Fruit fly (Drosophila melanogaster) whole organism, pupa: Measurements from ENCODE around the gene mRpL40.
A peak's percentile ranks its signal among the peaks of the same experiment; 100 is the strongest.

ENCODE experiments used
- CG10348 ChIP-seq: fragments of 200-800 bp; sonication (Bioruptor generic); IDR thresholded peaks from 2 replicates; pipeline ENCODE4 v1.3.6; 2022; ENCODE audit warnings: missing biosample characterization, missing genetic modification characterization
- CG12605 ChIP-seq: fragments of 200-800 bp; sonication (Bioruptor generic); IDR thresholded peaks from 2 replicates; pipeline ENCODE4 v1.3.6; 2022; ENCODE audit warnings: missing biosample characterization, missing genetic modification characterization
- CG13204 ChIP-seq: fragments of 200-800 bp; sonication (Bioruptor generic); optimal IDR thresholded peaks from 2 replicates; lab custom pipeline; 2018; ENCODE audit warnings: missing biosample characterization, mild to moderate bottlenecking, missing genetic modification characterization, moderate library complexity
- CG14655 ChIP-seq: fragments of 200-800 bp; sonication (Bioruptor generic); optimal IDR thresholded peaks from 3 replicates; lab custom pipeline; 2017; ENCODE audit warnings: mild to moderate bottlenecking, missing biosample characterization, missing genetic modification reagents, missing genetic modification characterization
- CG15710 ChIP-seq: fragments of 200-800 bp; sonication (Bioruptor generic); optimal IDR thresholded peaks from 2 replicates; lab custom pipeline; 2018; ENCODE audit warnings: missing biosample characterization, mild to moderate bottlenecking, missing genetic modification characterization, moderate library complexity
- CG17806 ChIP-seq: fragments of 200-800 bp; sonication (Bioruptor generic); optimal IDR thresholded peaks from 2 replicates; lab custom pipeline; 2018; ENCODE audit warnings: missing biosample characterization, mild to moderate bottlenecking, missing genetic modification characterization, moderate library complexity
- CG32121 ChIP-seq: fragments of 200-800 bp; sonication (Bioruptor generic); IDR thresholded peaks from 2 replicates; pipeline ENCODE4 v1.3.6; 2022; ENCODE audit warnings: missing biosample characterization, missing genetic modification characterization
- CG34367 ChIP-seq: fragments of 200-800 bp; sonication (Bioruptor generic); optimal IDR thresholded peaks from 2 replicates; lab custom pipeline; 2018; ENCODE audit warnings: missing biosample characterization, mild to moderate bottlenecking, missing genetic modification characterization
- CG4496 ChIP-seq: fragments of 200-800 bp; sonication (Bioruptor generic); IDR thresholded peaks from 3 replicates; pipeline ENCODE4 v1.3.6; 2022; ENCODE audit warnings: missing biosample characterization, missing genetic modification characterization
- CG8159 ChIP-seq: fragments of 200-800 bp; sonication (Bioruptor generic); optimal IDR thresholded peaks from 3 replicates; lab custom pipeline; 2018; ENCODE audit warnings: missing biosample characterization, mild to moderate bottlenecking, missing genetic modification characterization, moderate library complexity
- CG8301 ChIP-seq: fragments of 200-800 bp; sonication (Bioruptor generic); optimal IDR thresholded peaks from 2 replicates; lab custom pipeline; 2018; ENCODE audit warnings: missing biosample characterization, mild to moderate bottlenecking, missing genetic modification characterization
- CG9948 ChIP-seq: fragments of 200-800 bp; sonication (Bioruptor generic); optimal IDR thresholded peaks from 2 replicates; lab custom pipeline; 2018; ENCODE audit warnings: missing biosample characterization, mild to moderate bottlenecking, missing genetic modification characterization, moderate library complexity
- D1 ChIP-seq: fragments of 200-800 bp; sonication (Bioruptor generic); optimal IDR thresholded peaks from 2 replicates; lab custom pipeline; 2018; ENCODE audit warnings: missing biosample characterization, mild to moderate bottlenecking, missing genetic modification characterization, moderate library complexity
- EcR ChIP-seq: fragments of 200-800 bp; sonication (Bioruptor generic); optimal IDR thresholded peaks from 3 replicates; lab custom pipeline; 2019; ENCODE audit warnings: missing biosample characterization, missing genetic modification characterization, mild to moderate bottlenecking, moderate library complexity, missing genetic modification reagents
- Ets98B ChIP-seq: fragments of 200-800 bp; sonication (Bioruptor generic); IDR thresholded peaks from 2 replicates; pipeline ENCODE4 v1.3.6; 2022; ENCODE audit warnings: missing biosample characterization, missing genetic modification characterization
- Pif1A ChIP-seq: fragments of 200-800 bp; sonication (Bioruptor generic); optimal IDR thresholded peaks from 3 replicates; lab custom pipeline; 2016; ENCODE audit warnings: missing biosample characterization, missing genetic modification characterization
- Pif1B ChIP-seq: fragments of 200-800 bp; sonication (Bioruptor generic); optimal IDR thresholded peaks from 3 replicates; lab custom pipeline; 2016; ENCODE audit warnings: missing biosample characterization, missing genetic modification characterization
- Snoo ChIP-seq: fragments of 200-800 bp; sonication (Bioruptor generic); optimal IDR thresholded peaks from 3 replicates; lab custom pipeline; 2017; ENCODE audit warnings: missing biosample characterization, mild to moderate bottlenecking, missing genetic modification characterization, inconsistent platforms
- fd96Ca ChIP-seq: fragments of 200-800 bp; sonication (Bioruptor generic); IDR thresholded peaks from 3 replicates; pipeline ENCODE4 v1.3.6; 2022; ENCODE audit warnings: missing biosample characterization, missing genetic modification characterization
- gl ChIP-seq: fragments of 200-800 bp; sonication (Bioruptor generic); optimal IDR thresholded peaks from 2 replicates; lab custom pipeline; 2018; ENCODE audit warnings: missing biosample characterization, mild to moderate bottlenecking, missing genetic modification characterization
- rn ChIP-seq: fragments of 200-800 bp; sonication (Bioruptor generic); IDR thresholded peaks from 2 replicates; pipeline ENCODE4 v1.3.6; 2022; ENCODE audit warnings: missing biosample characterization, missing genetic modification characterization

The mRpL40 gene

dm6 chr3R:11372053-11373016 is 35.4 kb upstream of the mRpL40 start:
- TF ChIP-seq CG17806 (tag; lab: Kevin White, UChicago), result no peak
- TF ChIP-seq CG9948 (tag; lab: Kevin White, UChicago), result no peak
- TF ChIP-seq CG13204, result peak; percentile 57
- TF ChIP-seq CG4496, result no peak; the same call in 2 of the 3 replicates
- TF ChIP-seq D1 (tag; lab: Kevin White, UChicago), result no peak
- no peak for TF ChIP-seq Pif1B (GFP tag; lab: Kevin White, UChicago)
- no peak for TF ChIP-seq CG8159 (tag; lab: Kevin White, UChicago)
- peak; percentile 5 for TF ChIP-seq Pif1A (GFP tag; lab: Kevin White, UChicago)
- no peak for TF ChIP-seq CG15710 (tag; lab: Kevin White, UChicago)
- no peak for TF ChIP-seq Ets98B (GFP tag; lab: Robert Waterston, UW)
- TF ChIP-seq Snoo (tag; lab: Kevin White, UChicago), result no peak
- TF ChIP-seq, all 21 proteins: peak for 2

DNA sequence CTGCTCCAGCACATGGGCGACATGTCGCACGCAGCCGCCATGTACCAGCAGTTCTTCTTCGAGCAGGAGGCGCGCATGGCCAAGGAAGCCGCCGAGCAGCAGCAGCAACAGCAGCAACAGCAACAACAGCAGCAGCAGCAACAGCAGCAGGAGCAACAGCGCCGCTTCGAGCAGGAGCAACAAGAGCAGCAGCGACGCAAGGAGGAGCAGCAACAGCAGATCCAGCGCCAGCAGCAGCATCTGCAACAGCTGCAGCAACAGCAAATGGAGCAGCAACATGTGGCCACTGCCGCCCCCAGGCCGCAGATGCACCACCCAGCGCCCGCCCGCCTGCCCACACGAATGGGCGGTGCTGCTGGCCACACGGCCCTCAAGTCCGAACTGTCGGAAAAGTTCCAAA is 32.6 kb upstream of the mRpL40 start:
- TF ChIP-seq CG34367 (tag; lab: Kevin White, UChicago) (no peak), CG8159 (tag; lab: Kevin White, UChicago) (no peak), gl (tag; lab: Kevin White, UChicago) (no peak), CG12605 (GFP tag; lab: Robert Waterston, UW) (no peak), CG32121 (GFP tag; lab: Robert Waterston, UW) (no peak), EcR (GFP tag; lab: Kevin White, UChicago) (no peak), CG8301 (tag; lab: Kevin White, UChicago) (no peak)

DNA sequence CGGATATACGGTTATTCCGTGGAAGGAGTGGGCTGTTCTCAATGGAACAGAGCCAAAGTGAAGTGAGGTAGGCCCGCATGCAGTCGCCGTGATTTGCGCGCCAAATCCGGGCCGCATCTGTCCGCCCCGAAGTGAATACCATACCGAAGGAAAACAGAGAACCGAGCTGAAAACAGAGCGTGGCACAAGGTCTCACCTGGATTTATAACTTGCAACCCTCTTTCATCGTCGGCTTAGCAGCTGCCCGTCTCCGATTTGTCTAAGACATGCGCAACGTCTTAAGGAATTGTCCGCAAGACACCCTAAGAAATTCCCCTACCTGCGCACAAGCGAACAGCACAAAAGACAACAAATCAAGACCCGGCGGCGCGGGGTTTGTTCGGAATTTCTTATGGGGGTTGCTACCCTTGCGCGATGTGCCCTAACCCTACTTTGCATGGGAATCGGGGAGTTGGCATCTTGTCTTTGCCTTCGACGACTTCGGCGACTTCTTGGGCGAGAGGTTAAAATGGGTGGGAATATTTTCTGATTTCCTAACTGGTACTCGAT is 29.1 kb upstream of the mRpL40 start:
- TF ChIP-seq gl (tag; lab: Kevin White, UChicago) (no peak), Snoo (tag; lab: Kevin White, UChicago) (no peak), CG14655 (GFP tag; lab: Kevin White, UChicago) (no peak), CG12605 (GFP tag; lab: Robert Waterston, UW) (no peak), rn (GFP tag; lab: Robert Waterston, UW) (no peak), CG17806 (tag; lab: Kevin White, UChicago) (no peak), fd96Ca (GFP tag; lab: Robert Waterston, UW) (no peak), Pif1A (GFP tag; lab: Kevin White, UChicago) (no peak), CG32121 (GFP tag; lab: Robert Waterston, UW) (no peak)

DNA sequence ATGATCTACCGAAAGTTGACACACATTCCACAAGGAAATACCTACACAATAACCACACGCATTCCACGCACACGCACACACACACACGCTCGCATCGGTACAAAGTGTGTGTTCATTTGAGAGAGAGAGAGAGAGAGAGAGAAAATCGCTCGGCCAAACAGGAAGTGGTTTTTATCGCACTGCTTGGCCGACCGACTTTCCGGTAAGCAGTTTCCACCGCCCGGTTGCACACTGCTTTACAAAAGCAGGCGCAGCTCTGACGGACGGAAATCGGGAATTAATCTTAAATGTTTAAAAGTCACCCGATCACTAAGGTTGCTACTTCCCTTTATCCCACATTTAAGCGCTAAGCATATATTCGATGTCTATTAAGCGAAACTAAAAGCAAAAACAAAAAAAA is 14.9 kb upstream of the mRpL40 start:
- TF ChIP-seq CG14655 (GFP tag; lab: Kevin White, UChicago), result no peak
- TF ChIP-seq gl (tag; lab: Kevin White, UChicago), result no peak
- TF ChIP-seq fd96Ca (GFP tag; lab: Robert Waterston, UW), result no peak
- no peak for TF ChIP-seq Snoo (tag; lab: Kevin White, UChicago)
- TF ChIP-seq CG9948 (tag; lab: Kevin White, UChicago), result no peak
- TF ChIP-seq rn (GFP tag; lab: Robert Waterston, UW), result no peak
- TF ChIP-seq CG4496, result no peak
- no peak for TF ChIP-seq Pif1A (GFP tag; lab: Kevin White, UChicago)
- TF ChIP-seq CG12605 (GFP tag; lab: Robert Waterston, UW), result no peak
- TF ChIP-seq, all 21 proteins: peak for 0

DNA sequence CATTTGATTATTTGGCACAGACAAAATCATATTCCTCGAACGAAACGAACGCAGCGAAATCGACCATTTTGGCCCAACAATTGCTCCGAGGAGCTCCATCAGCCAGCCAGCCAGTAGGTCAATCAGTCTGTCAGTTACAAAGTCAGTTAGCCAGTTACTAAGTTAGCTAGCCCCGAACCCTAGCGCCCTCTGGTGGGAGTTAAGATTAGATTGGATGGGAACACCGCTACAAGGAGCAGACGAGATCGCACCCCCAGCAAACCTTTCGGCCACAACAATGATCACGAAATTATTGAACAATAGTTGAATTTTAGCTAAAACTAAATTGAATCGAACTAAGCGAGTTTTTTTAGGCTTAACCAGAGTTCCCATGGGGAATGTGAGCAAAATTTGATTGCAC is 13.8 kb upstream of the mRpL40 start:
- TF ChIP-seq EcR (GFP tag; lab: Kevin White, UChicago) (no peak), CG13204 (no peak), CG8301 (tag; lab: Kevin White, UChicago) (no peak), CG8159 (tag; lab: Kevin White, UChicago) (no peak), CG34367 (tag; lab: Kevin White, UChicago) (no peak), CG17806 (tag; lab: Kevin White, UChicago) (no peak), CG10348 (GFP tag; lab: Robert Waterston, UW) (no peak), CG32121 (GFP tag; lab: Robert Waterston, UW) (no peak), Snoo (tag; lab: Kevin White, UChicago) (no peak), Ets98B (GFP tag; lab: Robert Waterston, UW) (no peak)

DNA sequence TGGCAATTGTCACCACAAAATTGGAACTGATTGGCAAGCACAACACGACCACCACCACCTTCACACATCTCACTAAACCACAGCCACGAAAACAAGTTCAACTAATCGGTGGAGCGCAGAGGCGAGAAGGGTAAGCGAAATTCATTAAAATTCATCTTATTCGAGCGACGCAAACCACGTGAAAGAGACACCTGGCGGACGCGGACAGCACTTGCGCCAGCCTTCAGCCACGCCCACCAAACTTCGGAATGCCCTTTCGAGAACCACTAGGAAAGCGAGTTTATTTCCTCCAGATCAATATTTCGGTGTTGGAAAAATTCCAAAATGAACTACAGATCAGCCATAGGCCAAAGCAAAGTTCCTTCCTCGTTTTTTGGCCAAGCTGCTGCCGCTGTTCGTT is 12.2 kb upstream of the mRpL40 start:
- TF ChIP-seq CG15710 (tag; lab: Kevin White, UChicago) (no peak), rn (GFP tag; lab: Robert Waterston, UW) (no peak), CG10348 (GFP tag; lab: Robert Waterston, UW) (no peak), Ets98B (GFP tag; lab: Robert Waterston, UW) (no peak), CG8301 (tag; lab: Kevin White, UChicago) (no peak), CG13204 (no peak), CG32121 (GFP tag; lab: Robert Waterston, UW) (no peak), CG14655 (GFP tag; lab: Kevin White, UChicago) (no peak), gl (tag; lab: Kevin White, UChicago) (no peak), CG8159 (tag; lab: Kevin White, UChicago) (no peak), CG12605 (GFP tag; lab: Robert Waterston, UW) (no peak), CG17806 (tag; lab: Kevin White, UChicago) (no peak)
- TF ChIP-seq, all 21 proteins: peak for 0
